Worm (Caenorhabditis elegans) whole organism, mixed stage, embryonic: ENCODE results near the gene lips-12.

Experiments used
- M03D4.4 ChIP-seq: sonication (generic microtip); optimal IDR thresholded peaks from 2 replicates; lab custom pipeline; 2017; ENCODE audit warnings: mild to moderate bottlenecking, missing genetic modification characterization, missing compliant biosample characterization
- bed-3 ChIP-seq: fragments of 200-800 bp; sonication (Bioruptor generic); optimal IDR thresholded peaks from 3 replicates; lab custom pipeline; 2018; ENCODE audit warnings: mild to moderate bottlenecking, missing genetic modification characterization, moderate library complexity, missing compliant biosample characterization
- blmp-1 ChIP-seq: fragments of 150-350 bp; optimal IDR thresholded peaks from 2 replicates; lab custom pipeline; 2014; ENCODE audit warnings: missing biosample characterization, missing genetic modification characterization
- ceh-39 ChIP-seq: fragments of 150-350 bp; optimal IDR thresholded peaks from 2 replicates; lab custom pipeline; 2014; ENCODE audit warnings: missing biosample characterization, missing genetic modification characterization
- ceh-43 ChIP-seq: fragments of 200-800 bp; sonication (Bioruptor generic); optimal IDR thresholded peaks from 2 replicates; lab custom pipeline; 2018; ENCODE audit warnings: mild to moderate bottlenecking, missing genetic modification characterization, moderate library complexity, missing compliant biosample characterization
- ceh-83 ChIP-seq: fragments of 200-800 bp; sonication (Bioruptor generic); optimal IDR thresholded peaks from 2 replicates; lab custom pipeline; 2018; ENCODE audit warnings: mild to moderate bottlenecking, missing genetic modification characterization, missing compliant biosample characterization
- ces-1 ChIP-seq: fragments of 150-350 bp; optimal IDR thresholded peaks from 2 replicates; lab custom pipeline; 2014; ENCODE audit warnings: missing biosample characterization, missing genetic modification reagents, missing genetic modification characterization
- cnd-1 ChIP-seq: fragments of 200-800 bp; sonication (Bioruptor generic); optimal IDR thresholded peaks from 2 replicates; lab custom pipeline; 2018; ENCODE audit warnings: mild to moderate bottlenecking, missing genetic modification characterization, missing compliant biosample characterization
- drap-1 ChIP-seq: fragments of 200-800 bp; sonication (Bioruptor generic); optimal IDR thresholded peaks from 3 replicates; lab custom pipeline; 2018; ENCODE audit warnings: mild to moderate bottlenecking, missing genetic modification characterization, missing compliant biosample characterization
- elt-1 ChIP-seq: sonication (generic microtip); optimal IDR thresholded peaks from 2 replicates; lab custom pipeline; 2017; ENCODE audit warnings: missing genetic modification characterization, mild to moderate bottlenecking, missing compliant biosample characterization, antibody characterized with exemption, moderate library complexity, borderline replicate concordance; ENCODE audit not compliant: insufficient read depth
- elt-3 ChIP-seq: fragments of 150-350 bp; optimal IDR thresholded peaks from 2 replicates; lab custom pipeline; 2014; ENCODE audit warnings: missing biosample characterization, missing genetic modification characterization
- flh-1 ChIP-seq: fragments of 200-800 bp; sonication (Bioruptor generic); optimal IDR thresholded peaks from 2 replicates; lab custom pipeline; 2018; ENCODE audit warnings: mild to moderate bottlenecking, missing genetic modification characterization, moderate library complexity, missing compliant biosample characterization
- ham-2 ChIP-seq: fragments of 200-800 bp; sonication (Bioruptor generic); optimal IDR thresholded peaks from 2 replicates; lab custom pipeline; 2018; ENCODE audit warnings: mild to moderate bottlenecking, missing genetic modification characterization, missing compliant biosample characterization
- hlh-1 ChIP-seq: fragments of 150-350 bp; optimal IDR thresholded peaks from 2 replicates; lab custom pipeline; 2014; ENCODE audit warnings: missing biosample characterization, missing genetic modification reagents, missing genetic modification characterization
- lin-13 ChIP-seq: fragments of 150-350 bp; optimal IDR thresholded peaks from 2 replicates; lab custom pipeline; 2014; ENCODE audit warnings: missing biosample characterization, missing genetic modification characterization
- lin-32 ChIP-seq: fragments of 200-800 bp; sonication (Bioruptor generic); optimal IDR thresholded peaks from 2 replicates; lab custom pipeline; 2018; ENCODE audit warnings: mild to moderate bottlenecking, missing genetic modification characterization, missing compliant biosample characterization
- lsy-2 ChIP-seq: fragments of 150-350 bp; optimal IDR thresholded peaks from 2 replicates; lab custom pipeline; 2014; ENCODE audit warnings: missing biosample characterization, missing genetic modification characterization
- mab-5 ChIP-seq: fragments of 150-350 bp; optimal IDR thresholded peaks from 2 replicates; lab custom pipeline; 2014; ENCODE audit warnings: missing biosample characterization, missing genetic modification characterization
- mep-1 ChIP-seq: fragments of 150-350 bp; optimal IDR thresholded peaks from 2 replicates; lab custom pipeline; 2017; ENCODE audit warnings: missing biosample characterization, missing genetic modification reagents, missing genetic modification characterization, inconsistent platforms
- mls-2 ChIP-seq: sonication (generic microtip); optimal IDR thresholded peaks from 2 replicates; lab custom pipeline; 2016; ENCODE audit warnings: mild to moderate bottlenecking, missing genetic modification characterization, moderate library complexity, missing compliant biosample characterization
- nhr-12 ChIP-seq: fragments of 150-350 bp; optimal IDR thresholded peaks from 2 replicates; lab custom pipeline; 2014; ENCODE audit warnings: missing biosample characterization, missing genetic modification characterization
- nhr-2 ChIP-seq: fragments of 150-350 bp; optimal IDR thresholded peaks from 2 replicates; lab custom pipeline; 2014; ENCODE audit warnings: missing biosample characterization, missing genetic modification characterization
- nhr-237 ChIP-seq: fragments of 150-350 bp; optimal IDR thresholded peaks from 2 replicates; lab custom pipeline; 2014; ENCODE audit warnings: missing biosample characterization, missing genetic modification characterization
- nhr-28 ChIP-seq: fragments of 150-350 bp; optimal IDR thresholded peaks from 2 replicates; lab custom pipeline; 2014; ENCODE audit warnings: missing biosample characterization, missing genetic modification characterization
- nhr-76 ChIP-seq: sonication (generic microtip); optimal IDR thresholded peaks from 2 replicates; lab custom pipeline; 2017; ENCODE audit warnings: missing biosample characterization, missing genetic modification characterization
- pha-4 ChIP-seq: fragments of 150-350 bp; optimal IDR thresholded peaks from 2 replicates; lab custom pipeline; 2018; ENCODE audit warnings: missing biosample characterization, missing genetic modification reagents, missing genetic modification characterization
- sem-2 ChIP-seq: fragments of 200-800 bp; sonication (Bioruptor generic); optimal IDR thresholded peaks from 2 replicates; lab custom pipeline; 2018; ENCODE audit warnings: mild to moderate bottlenecking, missing genetic modification characterization, missing compliant biosample characterization
- snpc-4 ChIP-seq: fragments of 150-350 bp; optimal IDR thresholded peaks from 2 replicates; lab custom pipeline; 2014; ENCODE audit warnings: missing biosample characterization, missing genetic modification characterization
- sptf-1 ChIP-seq: sonication (generic microtip); optimal IDR thresholded peaks from 2 replicates; lab custom pipeline; 2017; ENCODE audit warnings: mild to moderate bottlenecking, missing genetic modification characterization, moderate library complexity, missing compliant biosample characterization
- tbx-8 ChIP-seq: fragments of 200-800 bp; sonication (Bioruptor generic); optimal IDR thresholded peaks from 2 replicates; lab custom pipeline; 2018; ENCODE audit warnings: mild to moderate bottlenecking, missing genetic modification characterization, moderate library complexity, missing compliant biosample characterization
- unc-62 ChIP-seq: fragments of 150-350 bp; optimal IDR thresholded peaks from 2 replicates; lab custom pipeline; 2014; ENCODE audit warnings: missing biosample characterization, missing genetic modification reagents, missing genetic modification characterization
- zip-8 ChIP-seq: fragments of 150-350 bp; optimal IDR thresholded peaks from 2 replicates; lab custom pipeline; 2014; ENCODE audit warnings: missing biosample characterization, missing genetic modification characterization
- ztf-11 ChIP-seq: fragments of 150-350 bp; optimal IDR thresholded peaks from 2 replicates; lab custom pipeline; 2014; ENCODE audit warnings: missing biosample characterization, missing genetic modification characterization

Gene lips-12

ce11 chrII:1126472-1126871 is 12.4 kb upstream of the lips-12 start:
- TF ChIP-seq M03D4.4 (tag; lab: Kevin White, UChicago) (no peak), flh-1 (no peak), nhr-28 (tag; lab: Kevin White, UChicago) (no peak), pha-4 (tag; lab: Kevin White, UChicago) (no peak), cnd-1 (no peak), ces-1 (GFP tag; lab: Kevin White, UChicago) (no peak), tbx-8 (no peak), ceh-43 (GFP tag; lab: Kevin White, UChicago) (no peak), lin-32 (GFP tag; lab: Kevin White, UChicago) (no peak), ham-2 (GFP tag; lab: Kevin White, UChicago) (no peak), nhr-12 (tag; lab: Kevin White, UChicago) (no peak)

ce11 chrII:1124757-1125156 is 10.7 kb upstream of the lips-12 start:
- TF ChIP-seq mep-1 (no peak), ceh-83 (GFP tag; lab: Kevin White, UChicago) (no peak), blmp-1 (tag; lab: Kevin White, UChicago) (no peak), zip-8 (tag; lab: Kevin White, UChicago) (no peak), lin-13 (no peak), tbx-8 (no peak), M03D4.4 (tag; lab: Kevin White, UChicago) (no peak), nhr-28 (tag; lab: Kevin White, UChicago) (no peak), nhr-237 (tag; lab: Kevin White, UChicago) (no peak), unc-62 (GFP tag; lab: Kevin White, UChicago) (no peak), flh-1 (no peak), drap-1 (no peak), snpc-4 (tag; lab: Kevin White, UChicago) (no peak), bed-3 (no peak), elt-1 (tag; lab: Kevin White, UChicago) (no peak), sem-2 (GFP tag; lab: Kevin White, UChicago) (no peak), hlh-1 (tag; lab: Kevin White, UChicago) (no peak), pha-4 (tag; lab: Kevin White, UChicago) (no peak)

- no peak for TF ChIP-seq mep-1
- TF ChIP-seq nhr-2 (tag; lab: Kevin White, UChicago), result no peak
- TF ChIP-seq ham-2 (GFP tag; lab: Kevin White, UChicago), result no peak
- TF ChIP-seq elt-1 (tag; lab: Kevin White, UChicago), result no peak
- TF ChIP-seq mls-2 (tag; lab: Kevin White, UChicago), result no peak
- no peak for TF ChIP-seq zip-8 (tag; lab: Kevin White, UChicago)
- TF ChIP-seq ztf-11 (tag; lab: Kevin White, UChicago), result no peak
- TF ChIP-seq pha-4 (tag; lab: Kevin White, UChicago), result no peak
- TF ChIP-seq ceh-39 (tag; lab: Kevin White, UChicago), result no peak
- TF ChIP-seq nhr-237 (tag; lab: Kevin White, UChicago), result no peak
- TF ChIP-seq tbx-8, result no peak
- TF ChIP-seq lin-13, result no peak
- no peak for TF ChIP-seq M03D4.4 (tag; lab: Kevin White, UChicago)
- no peak for TF ChIP-seq drap-1
- TF ChIP-seq ceh-43 (GFP tag; lab: Kevin White, UChicago), result no peak
- no peak for TF ChIP-seq unc-62 (GFP tag; lab: Kevin White, UChicago)
- TF ChIP-seq lsy-2 (tag; lab: Kevin White, UChicago), result no peak
- TF ChIP-seq mab-5 (tag; lab: Kevin White, UChicago), result no peak
- no peak for TF ChIP-seq cnd-1
- TF ChIP-seq elt-3 (tag; lab: Kevin White, UChicago), result no peak
Measured at ce11 chrII:1123208-1123607, 9.2 kb upstream of the lips-12 start, which contains the start of the genes sut-1 and eri-3. sut-1 (minus strand) TSS chrII:1123265. eri-3 (plus strand) TSS chrII:1123534.

- TF ChIP-seq nhr-76 (no peak), mls-2 (tag; lab: Kevin White, UChicago) (no peak), elt-1 (tag; lab: Kevin White, UChicago) (no peak), drap-1 (no peak), bed-3 (no peak), ztf-11 (tag; lab: Kevin White, UChicago) (no peak), mab-5 (tag; lab: Kevin White, UChicago) (no peak), flh-1 (no peak), sptf-1 (tag; lab: Kevin White, UChicago) (no peak)
Measured at ce11 chrII:1117992-1118729, 4.1 kb upstream of the lips-12 start, which contains the start of gene lips-13. lips-13 (minus strand) TSS chrII:1118042.
